Fruit fly (Drosophila melanogaster) whole organism, wandering third instar larva: ENCODE data around the gene CG2218.

Experiments used
- Abd-B ChIP-seq: fragments of >200 bp; optimal IDR thresholded peaks from 2 replicates; lab custom pipeline; 2017; ENCODE audit warnings: missing biosample characterization, missing genetic modification characterization
- CrebA ChIP-seq: fragments of 200-800 bp; sonication (Bioruptor generic); optimal IDR thresholded peaks from 2 replicates; lab custom pipeline; 2016; ENCODE audit warnings: missing biosample characterization, mild to moderate bottlenecking, missing genetic modification characterization, borderline replicate concordance
- brk ChIP-seq: fragments of 200-800 bp; sonication (Bioruptor generic); optimal IDR thresholded peaks from 2 replicates; lab custom pipeline; 2016; ENCODE audit warnings: missing biosample characterization, mild to moderate bottlenecking, missing genetic modification characterization
- tai ChIP-seq: sonication (Bioruptor generic); optimal IDR thresholded peaks from 2 replicates; lab custom pipeline; 2016; ENCODE audit warnings: missing biosample characterization, missing genetic modification characterization

DNA sequence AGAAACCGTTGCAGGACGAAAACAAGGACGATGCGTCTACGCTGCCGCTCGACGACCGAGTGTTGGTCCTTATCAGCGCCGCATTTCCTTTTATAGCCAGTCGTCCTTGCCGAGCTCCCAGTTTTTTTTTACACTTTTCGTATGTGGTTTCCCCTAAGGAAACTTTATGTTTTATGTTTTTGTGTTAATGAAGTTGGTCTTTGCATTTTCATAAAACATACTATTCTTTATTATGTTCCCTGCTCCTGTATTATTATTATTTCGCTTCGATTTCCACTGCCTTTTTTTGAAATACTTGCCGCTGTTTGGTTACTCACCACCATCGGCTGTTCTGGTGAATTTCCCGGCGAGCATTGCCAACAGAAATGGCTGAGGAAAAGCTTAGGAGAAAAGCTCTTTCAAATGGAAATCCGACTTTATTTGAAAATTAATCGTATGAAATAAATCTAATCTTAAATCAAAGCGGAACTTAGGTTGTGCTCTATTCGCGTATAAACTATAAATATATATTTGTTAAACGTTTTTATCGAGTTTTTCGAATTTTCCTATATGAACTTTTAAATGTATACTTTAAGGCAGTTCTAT lies 15.6 kb upstream of the CG2218 start, which contains the start of gene CG15537:
- TF ChIP-seq CrebA (no peak), Abd-B (no peak), tai (GFP tag; lab: Kevin White, UChicago) (no peak), brk (GFP tag; lab: Kevin White, UChicago) (no peak)
